Worm (Caenorhabditis elegans) whole organism, young adult: ENCODE measurements around the gene C38H2.3.

Experiments used
- B0035.1 ChIP-seq: sonication (generic microtip); optimal IDR thresholded peaks from 2 replicates; lab custom pipeline; 2016; ENCODE audit warnings: missing genetic modification characterization, mild to moderate bottlenecking, missing compliant biosample characterization, missing genotype, missing genetic modification reagents
- C06A6.2 ChIP-seq: fragments of 200-800 bp; sonication (Bioruptor generic); conservative IDR thresholded peaks from 2 replicates; pipeline ENCODE4 v1.3.6; 2022; ENCODE audit warnings: missing genetic modification characterization, missing compliant biosample characterization
- C17E4.6 ChIP-seq: fragments of 200-800 bp; sonication (Bioruptor generic); IDR thresholded peaks from 2 replicates; pipeline ENCODE4 v1.3.6; 2022; ENCODE audit warnings: missing genetic modification reagents, missing genetic modification characterization, missing compliant biosample characterization
- F33H1.4 ChIP-seq: fragments of 200-800 bp; sonication (Bioruptor generic); IDR thresholded peaks from 2 replicates; pipeline ENCODE4 v1.3.6; 2022; ENCODE audit warnings: missing genetic modification reagents, missing genetic modification characterization, missing compliant biosample characterization
- F37B4.10 ChIP-seq: fragments of 200-800 bp; sonication (Bioruptor generic); IDR thresholded peaks from 2 replicates; pipeline ENCODE4 v1.3.6; 2022; ENCODE audit warnings: missing genetic modification characterization, missing compliant biosample characterization
- F52B5.7 ChIP-seq: sonication (generic microtip); optimal IDR thresholded peaks from 2 replicates; lab custom pipeline; 2016; ENCODE audit warnings: mild to moderate bottlenecking, missing genetic modification characterization, missing compliant biosample characterization
- F55B11.4 ChIP-seq: sonication (generic microtip); optimal IDR thresholded peaks from 2 replicates; lab custom pipeline; 2016; ENCODE audit warnings: missing compliant biosample characterization, missing genetic modification characterization, borderline replicate concordance; ENCODE audit not compliant: insufficient read depth
- K11D2.4 ChIP-seq: fragments of 200-800 bp; sonication (Bioruptor generic); IDR thresholded peaks from 2 replicates; pipeline ENCODE4 v1.3.6; 2022; ENCODE audit warnings: missing genetic modification reagents, missing genetic modification characterization, missing compliant biosample characterization
- T26A5.8 ChIP-seq: sonication (generic microtip); optimal IDR thresholded peaks from 2 replicates; lab custom pipeline; 2016; ENCODE audit warnings: missing genetic modification characterization, missing compliant biosample characterization
- Y53G8AR.9 ChIP-seq: fragments of 200-800 bp; sonication (Bioruptor generic); conservative IDR thresholded peaks from 2 replicates; pipeline ENCODE4 v1.3.6; 2022; ENCODE audit warnings: missing genetic modification reagents, missing genetic modification characterization, missing compliant biosample characterization
- akir-1 ChIP-seq: fragments of 200-800 bp; sonication (Bioruptor generic); optimal IDR thresholded peaks from 2 replicates; lab custom pipeline; 2018; ENCODE audit warnings: mild to moderate bottlenecking, missing genetic modification characterization, moderate library complexity, missing compliant biosample characterization
- attf-3 ChIP-seq: fragments of 200-800 bp; sonication (Bioruptor generic); conservative IDR thresholded peaks from 2 replicates; pipeline ENCODE4 v1.3.6; 2022; ENCODE audit warnings: missing genetic modification reagents, missing genetic modification characterization, missing compliant biosample characterization
- bed-1 ChIP-seq: fragments of 200-800 bp; sonication (Bioruptor generic); IDR thresholded peaks from 2 replicates; pipeline ENCODE4 v1.3.6; 2022; ENCODE audit warnings: missing genetic modification reagents, missing genetic modification characterization, missing compliant biosample characterization
- bed-2 ChIP-seq: fragments of 200-800 bp; sonication (Bioruptor generic); IDR thresholded peaks from 2 replicates; pipeline ENCODE4 v1.3.6; 2022; ENCODE audit warnings: missing genetic modification reagents, missing genetic modification characterization, missing compliant biosample characterization
- ceh-27 ChIP-seq: fragments of 200-800 bp; sonication (Bioruptor generic); optimal IDR thresholded peaks from 2 replicates; lab custom pipeline; 2018; ENCODE audit warnings: mild to moderate bottlenecking, missing genetic modification characterization, moderate library complexity, missing compliant biosample characterization
- ceh-40 ChIP-seq: fragments of 200-800 bp; sonication (Bioruptor generic); IDR thresholded peaks from 2 replicates; pipeline ENCODE4 v1.3.6; 2022; ENCODE audit warnings: missing genetic modification characterization, missing compliant biosample characterization
- dox-1 ChIP-seq: fragments of 200-800 bp; sonication (Bioruptor generic); IDR thresholded peaks from 2 replicates; pipeline ENCODE4 v1.3.6; 2022; ENCODE audit warnings: missing genetic modification reagents, missing genetic modification characterization, missing compliant biosample characterization
- dpff-1 ChIP-seq: sonication (generic microtip); optimal IDR thresholded peaks from 2 replicates; lab custom pipeline; 2017; ENCODE audit warnings: mild to moderate bottlenecking, missing genetic modification characterization, missing compliant biosample characterization
- egl-44 ChIP-seq: fragments of 200-800 bp; sonication (Bioruptor generic); IDR thresholded peaks from 2 replicates; pipeline ENCODE4 v1.3.6; 2022; ENCODE audit warnings: missing genetic modification reagents, missing genetic modification characterization, missing compliant biosample characterization
- egrh-3 ChIP-seq: fragments of 200-800 bp; sonication (Bioruptor generic); IDR thresholded peaks from 2 replicates; pipeline ENCODE4 v1.3.6; 2022; ENCODE audit warnings: missing genetic modification reagents, missing genetic modification characterization, missing compliant biosample characterization
- ets-4 ChIP-seq: fragments of 200-800 bp; sonication (Bioruptor generic); optimal IDR thresholded peaks from 2 replicates; lab custom pipeline; 2018; ENCODE audit warnings: mild to moderate bottlenecking, missing genetic modification characterization, missing compliant biosample characterization
- fkh-3 ChIP-seq: sonication (generic microtip); optimal IDR thresholded peaks from 2 replicates; lab custom pipeline; 2016; ENCODE audit warnings: mild to moderate bottlenecking, missing genetic modification characterization, missing compliant biosample characterization
- gei-17 ChIP-seq: fragments of 200-800 bp; sonication (Bioruptor generic); optimal IDR thresholded peaks from 2 replicates; lab custom pipeline; 2018; ENCODE audit warnings: mild to moderate bottlenecking, missing genetic modification characterization, missing compliant biosample characterization
- let-526 ChIP-seq: fragments of 200-800 bp; sonication (Bioruptor generic); IDR thresholded peaks from 2 replicates; pipeline ENCODE4 v1.3.6; 2022; ENCODE audit warnings: missing genetic modification reagents, missing genetic modification characterization, missing compliant biosample characterization
- let-607 ChIP-seq, 2 experiments: fragments of 200-800 bp in 1 of 2; sonication (Bioruptor generic) in 1 of 2; sonication (generic microtip) in 1 of 2; optimal IDR thresholded peaks; 2 replicates each; lab custom pipeline; 2016 to 2018; ENCODE audit warnings: mild to moderate bottlenecking in 2 of 2, missing compliant biosample characterization in 2 of 2, missing genetic modification characterization in 2 of 2, moderate library complexity in 2 of 2, missing genotype in 1 of 2
- lin-35 ChIP-seq, 3 experiments: fragments of 150-350 bp in 2 of 3; sonication (generic microtip) in 1 of 3; optimal IDR thresholded peaks; 2 replicates each; lab custom pipeline; 2014 to 2018; ENCODE audit warnings: missing biosample characterization in 3 of 3, missing genetic modification characterization in 3 of 3, missing genetic modification reagents in 3 of 3
- madf-10 ChIP-seq: sonication (generic microtip); optimal IDR thresholded peaks from 2 replicates; lab custom pipeline; 2016; ENCODE audit warnings: mild to moderate bottlenecking, missing genetic modification characterization, missing compliant biosample characterization
- madf-3 ChIP-seq: fragments of 200-800 bp; sonication (Bioruptor generic); IDR thresholded peaks from 2 replicates; pipeline ENCODE4 v1.3.6; 2022; ENCODE audit warnings: missing genetic modification reagents, missing genetic modification characterization, missing compliant biosample characterization
- nfyb-1 ChIP-seq: fragments of 200-800 bp; sonication (Bioruptor generic); IDR thresholded peaks from 2 replicates; pipeline ENCODE4 v1.3.6; 2022; ENCODE audit warnings: missing genetic modification reagents, missing genetic modification characterization, missing compliant biosample characterization
- nhr-27 ChIP-seq: fragments of 200-800 bp; sonication (Bioruptor generic); optimal IDR thresholded peaks from 2 replicates; lab custom pipeline; 2018; ENCODE audit warnings: mild to moderate bottlenecking, missing genetic modification characterization, moderate library complexity, missing compliant biosample characterization
- nhr-90 ChIP-seq: sonication (generic microtip); optimal IDR thresholded peaks from 2 replicates; lab custom pipeline; 2016; ENCODE audit warnings: missing genotype, mild to moderate bottlenecking, missing genetic modification characterization, missing compliant biosample characterization
- rcor-1 ChIP-seq: fragments of 200-800 bp; sonication (Bioruptor generic); IDR thresholded peaks from 2 replicates; pipeline ENCODE4 v1.3.6; 2022; ENCODE audit warnings: missing genetic modification reagents, missing genetic modification characterization, missing compliant biosample characterization
- sdz-38 ChIP-seq: sonication (generic microtip); optimal IDR thresholded peaks from 2 replicates; lab custom pipeline; 2016; ENCODE audit warnings: missing genotype, missing genetic modification characterization, missing compliant biosample characterization
- snpc-1.1 ChIP-seq: sonication (generic microtip); optimal IDR thresholded peaks from 2 replicates; lab custom pipeline; 2017; ENCODE audit warnings: missing genetic modification characterization, mild to moderate bottlenecking, missing compliant biosample characterization, antibody characterized with exemption, moderate library complexity, missing genotype, missing genetic modification reagents; ENCODE audit not compliant: insufficient read depth
- snpc-1.3 ChIP-seq: sonication (generic microtip); optimal IDR thresholded peaks from 2 replicates; lab custom pipeline; 2017; ENCODE audit warnings: missing genetic modification characterization, mild to moderate bottlenecking, missing compliant biosample characterization, antibody characterized with exemption, moderate library complexity, missing genotype, missing genetic modification reagents; ENCODE audit not compliant: insufficient read depth
- snpc-4 ChIP-seq, 5 experiments: fragments of 150-350 bp in 1 of 5; sonication (generic microtip) in 4 of 5; optimal IDR thresholded peaks; 2 replicates each; lab custom pipeline; 2014 to 2018; ENCODE audit warnings: missing genetic modification characterization in 5 of 5, missing biosample characterization in 3 of 5, antibody characterized with exemption in 2 of 5, mild to moderate bottlenecking in 2 of 5, missing compliant biosample characterization in 2 of 5, missing genotype in 2 of 5, moderate library complexity in 2 of 5, missing genetic modification reagents in 1 of 5
- somi-1 ChIP-seq: fragments of 200-800 bp; sonication (Bioruptor generic); optimal IDR thresholded peaks from 2 replicates; lab custom pipeline; 2018; ENCODE audit warnings: mild to moderate bottlenecking, missing genetic modification characterization, missing compliant biosample characterization
- tbp1 ChIP-seq: fragments of 200-800 bp; sonication (Bioruptor generic); optimal IDR thresholded peaks from 2 replicates; lab custom pipeline; 2018; ENCODE audit warnings: mild to moderate bottlenecking, missing genetic modification characterization, missing compliant biosample characterization
- tbx-9 ChIP-seq: sonication (generic microtip); optimal IDR thresholded peaks from 2 replicates; lab custom pipeline; 2016; ENCODE audit warnings: borderline replicate concordance, missing genetic modification characterization, inconsistent platforms, missing compliant biosample characterization
- tlf-1 ChIP-seq: fragments of 200-800 bp; sonication (Bioruptor generic); optimal IDR thresholded peaks from 2 replicates; lab custom pipeline; 2018; ENCODE audit warnings: mild to moderate bottlenecking, missing genetic modification characterization, missing compliant biosample characterization
- zim-3 ChIP-seq: sonication (generic microtip); optimal IDR thresholded peaks from 2 replicates; lab custom pipeline; 2017; ENCODE audit warnings: mild to moderate bottlenecking, missing genetic modification characterization, moderate library complexity, missing compliant biosample characterization
- ztf-22 ChIP-seq: fragments of 200-800 bp; sonication (Bioruptor generic); optimal IDR thresholded peaks from 2 replicates; lab custom pipeline; 2018; ENCODE audit warnings: mild to moderate bottlenecking, missing genetic modification characterization, moderate library complexity, missing compliant biosample characterization
- ztf-28 ChIP-seq: fragments of 200-800 bp; sonication (Bioruptor generic); IDR thresholded peaks from 2 replicates; pipeline ENCODE4 v1.3.6; 2022; ENCODE audit warnings: missing genetic modification reagents, missing genetic modification characterization, missing compliant biosample characterization

The C38H2.3 gene

ce11 chrIII:10359916-10360315 lies 26.5 kb downstream of the C38H2.3 start (continued):
- no peak for TF ChIP-seq dox-1
- TF ChIP-seq, all 124 proteins: peak for 0

ce11 chrIII:10358751-10359150 lies 27.6 kb downstream of the C38H2.3 start:
- TF ChIP-seq snpc-1.3 (tag; lab: Kevin White, UChicago) = no peak
- peak; percentile 35 for TF ChIP-seq ceh-27 (GFP tag; lab: Kevin White, UChicago)

ce11 chrIII:10357598-10358186 lies 28.7 kb downstream of the C38H2.3 start, which contains the start of gene umps-1:
umps-1 (minus strand) TSS chrIII:10357648.
- no peak for TF ChIP-seq K11D2.4 (GFP tag; lab: Robert Waterston, UW)
- TF ChIP-seq somi-1 (GFP tag; lab: Kevin White, UChicago) = no peak
- no peak for TF ChIP-seq F55B11.4 (tag; lab: Kevin White, UChicago)
- no peak for TF ChIP-seq bed-2
- TF ChIP-seq ceh-40 (GFP tag; lab: Robert Waterston, UW) = no peak
- TF ChIP-seq ztf-22 (GFP tag; lab: Kevin White, UChicago) = no peak
- TF ChIP-seq nfyb-1 (GFP tag; lab: Robert Waterston, UW) = no peak
- TF ChIP-seq snpc-4 (GFP tag; optimal IDR thresholded peaks at IDR 0.05; lab: Kevin White, UChicago) = no peak
- peak in 1 of 4 experiments; percentile 28 for TF ChIP-seq snpc-4 (tag; optimal IDR thresholded peaks at IDR 0.05; lab: Kevin White, UChicago)
- TF ChIP-seq tlf-1 (GFP tag; lab: Kevin White, UChicago) = peak; percentile 23
- no peak for TF ChIP-seq Y53G8AR.9
- peak in 2 of 3 experiments; percentile 10 to 93 for TF ChIP-seq lin-35 (GFP tag; optimal IDR thresholded peaks at IDR 0.05; lab: Kevin White, UChicago)
- TF ChIP-seq ztf-28 = no peak
- TF ChIP-seq dpff-1 (tag; lab: Kevin White, UChicago) = no peak
- no peak for TF ChIP-seq ets-4
- TF ChIP-seq tbx-9 (tag; lab: Kevin White, UChicago) = no peak
- no peak for TF ChIP-seq T26A5.8 (tag; lab: Kevin White, UChicago)
- TF ChIP-seq ceh-27 (GFP tag; lab: Kevin White, UChicago) = peak; percentile 38
- no peak for TF ChIP-seq F52B5.7 (tag; lab: Kevin White, UChicago)
- no peak for TF ChIP-seq madf-3
- TF ChIP-seq madf-10 (tag; lab: Kevin White, UChicago) = no peak
- TF ChIP-seq snpc-1.1 (tag; lab: Kevin White, UChicago) = no peak
- TF ChIP-seq let-607 (tag; optimal IDR thresholded peaks at IDR 0.05; lab: Kevin White, UChicago) = peak in 1 of 2 experiments; percentile 18
- TF ChIP-seq let-526 (GFP tag; lab: Robert Waterston, UW) = no peak
- TF ChIP-seq egl-44 (GFP tag; lab: Robert Waterston, UW) = no peak
- no peak for TF ChIP-seq nhr-90
- TF ChIP-seq tbp1 (GFP tag; lab: Kevin White, UChicago) = no peak
- TF ChIP-seq F37B4.10 (GFP tag; lab: Robert Waterston, UW) = no peak
- no peak for TF ChIP-seq gei-17
- TF ChIP-seq zim-3 = no peak
- no peak for TF ChIP-seq sdz-38 (tag; lab: Kevin White, UChicago)
- no peak for TF ChIP-seq egrh-3
- peak; percentile 35 for TF ChIP-seq snpc-1.3 (tag; lab: Kevin White, UChicago)
- no peak for TF ChIP-seq bed-1 (GFP tag; lab: Robert Waterston, UW)
- no peak for TF ChIP-seq C17E4.6 (GFP tag; lab: Robert Waterston, UW)
- no peak for TF ChIP-seq nhr-27 (tag; lab: Kevin White, UChicago)
- no peak for TF ChIP-seq akir-1 (GFP tag; lab: Kevin White, UChicago)
- TF ChIP-seq fkh-3 (tag; lab: Kevin White, UChicago) = no peak
- TF ChIP-seq rcor-1 (GFP tag; lab: Robert Waterston, UW) = no peak
- peak; percentile 46; the same call in 1 of the 2 replicates for TF ChIP-seq F33H1.4 (GFP tag; lab: Robert Waterston, UW)
- TF ChIP-seq B0035.1 (tag; lab: Kevin White, UChicago) = no peak
- no peak for TF ChIP-seq C06A6.2 (GFP tag; lab: Robert Waterston, UW)
- TF ChIP-seq attf-3 = no peak
